Worm (Caenorhabditis elegans) whole organism, young adult: ENCODE data around the gene C18B2.4.

Experiments used
- B0019.2 ChIP-seq: fragments of 200-800 bp; sonication (Bioruptor generic); conservative IDR thresholded peaks from 2 replicates; pipeline ENCODE4 v1.3.6; 2022; ENCODE audit warnings: missing genetic modification reagents, missing genetic modification characterization, missing compliant biosample characterization
- B0035.1 ChIP-seq: sonication (generic microtip); optimal IDR thresholded peaks from 2 replicates; lab custom pipeline; 2016; ENCODE audit warnings: missing genetic modification characterization, mild to moderate bottlenecking, missing compliant biosample characterization, missing genotype, missing genetic modification reagents
- C06A6.2 ChIP-seq: fragments of 200-800 bp; sonication (Bioruptor generic); conservative IDR thresholded peaks from 2 replicates; pipeline ENCODE4 v1.3.6; 2022; ENCODE audit warnings: missing genetic modification characterization, missing compliant biosample characterization
- F33H1.4 ChIP-seq: fragments of 200-800 bp; sonication (Bioruptor generic); IDR thresholded peaks from 2 replicates; pipeline ENCODE4 v1.3.6; 2022; ENCODE audit warnings: missing genetic modification reagents, missing genetic modification characterization, missing compliant biosample characterization
- F37B4.10 ChIP-seq: fragments of 200-800 bp; sonication (Bioruptor generic); IDR thresholded peaks from 2 replicates; pipeline ENCODE4 v1.3.6; 2022; ENCODE audit warnings: missing genetic modification characterization, missing compliant biosample characterization
- F52B5.7 ChIP-seq: sonication (generic microtip); optimal IDR thresholded peaks from 2 replicates; lab custom pipeline; 2016; ENCODE audit warnings: mild to moderate bottlenecking, missing genetic modification characterization, missing compliant biosample characterization
- F57A8.1 ChIP-seq: fragments of 200-800 bp; sonication (Bioruptor generic); optimal IDR thresholded peaks from 2 replicates; lab custom pipeline; 2018; ENCODE audit warnings: mild to moderate bottlenecking, missing genetic modification characterization, moderate library complexity, missing compliant biosample characterization
- T07F8.4 ChIP-seq: sonication (generic microtip); optimal IDR thresholded peaks from 2 replicates; lab custom pipeline; 2016; ENCODE audit warnings: mild to moderate bottlenecking, missing genetic modification characterization, moderate library complexity, missing compliant biosample characterization
- T26A5.8 ChIP-seq: sonication (generic microtip); optimal IDR thresholded peaks from 2 replicates; lab custom pipeline; 2016; ENCODE audit warnings: missing genetic modification characterization, missing compliant biosample characterization
- Y56A3A.18 ChIP-seq: fragments of 200-800 bp; sonication (Bioruptor generic); IDR thresholded peaks from 2 replicates; pipeline ENCODE4 v1.3.6; 2022; ENCODE audit warnings: missing genetic modification reagents, missing genetic modification characterization, missing compliant biosample characterization
- Y67H2A.10 ChIP-seq: fragments of 200-800 bp; sonication (Bioruptor generic); conservative IDR thresholded peaks from 2 replicates; pipeline ENCODE4 v1.3.6; 2022; ENCODE audit warnings: missing genetic modification reagents, missing genetic modification characterization, missing compliant biosample characterization
- Y79H2A.3 ChIP-seq: fragments of 200-800 bp; sonication (Bioruptor generic); conservative IDR thresholded peaks from 2 replicates; pipeline ENCODE4 v1.3.6; 2022; ENCODE audit warnings: missing genetic modification reagents, missing genetic modification characterization, missing compliant biosample characterization
- ZK185.1 ChIP-seq: sonication (generic microtip); optimal IDR thresholded peaks from 2 replicates; lab custom pipeline; 2016; ENCODE audit warnings: mild to moderate bottlenecking, missing genetic modification characterization, missing compliant biosample characterization; ENCODE audit not compliant: poor library complexity, severe bottlenecking
- akir-1 ChIP-seq: fragments of 200-800 bp; sonication (Bioruptor generic); optimal IDR thresholded peaks from 2 replicates; lab custom pipeline; 2018; ENCODE audit warnings: mild to moderate bottlenecking, missing genetic modification characterization, moderate library complexity, missing compliant biosample characterization
- aptf-3 ChIP-seq: fragments of 200-800 bp; sonication (Bioruptor generic); IDR thresholded peaks from 2 replicates; pipeline ENCODE4 v1.3.6; 2022; ENCODE audit warnings: missing genetic modification characterization, missing compliant biosample characterization
- attf-3 ChIP-seq: fragments of 200-800 bp; sonication (Bioruptor generic); conservative IDR thresholded peaks from 2 replicates; pipeline ENCODE4 v1.3.6; 2022; ENCODE audit warnings: missing genetic modification reagents, missing genetic modification characterization, missing compliant biosample characterization
- cebp-2 ChIP-seq: fragments of 200-800 bp; sonication (Bioruptor generic); IDR thresholded peaks from 2 replicates; pipeline ENCODE4 v1.3.6; 2022; ENCODE audit warnings: missing genetic modification characterization, missing compliant biosample characterization
- chd-7 ChIP-seq: sonication (generic microtip); optimal IDR thresholded peaks from 2 replicates; lab custom pipeline; 2016; ENCODE audit warnings: mild to moderate bottlenecking, missing genetic modification characterization, moderate library complexity, missing compliant biosample characterization
- dox-1 ChIP-seq: fragments of 200-800 bp; sonication (Bioruptor generic); IDR thresholded peaks from 2 replicates; pipeline ENCODE4 v1.3.6; 2022; ENCODE audit warnings: missing genetic modification reagents, missing genetic modification characterization, missing compliant biosample characterization
- dpff-1 ChIP-seq: sonication (generic microtip); optimal IDR thresholded peaks from 2 replicates; lab custom pipeline; 2017; ENCODE audit warnings: mild to moderate bottlenecking, missing genetic modification characterization, missing compliant biosample characterization
- egrh-3 ChIP-seq: fragments of 200-800 bp; sonication (Bioruptor generic); IDR thresholded peaks from 2 replicates; pipeline ENCODE4 v1.3.6; 2022; ENCODE audit warnings: missing genetic modification reagents, missing genetic modification characterization, missing compliant biosample characterization
- hmg-1.2 ChIP-seq: fragments of 200-800 bp; sonication (Bioruptor generic); IDR thresholded peaks from 2 replicates; pipeline ENCODE4 v1.3.6; 2022; ENCODE audit warnings: missing genetic modification reagents, missing genetic modification characterization, missing compliant biosample characterization
- hrde-1 ChIP-seq: sonication (generic microtip); optimal IDR thresholded peaks from 2 replicates; lab custom pipeline; 2016; ENCODE audit warnings: missing genetic modification characterization, mild to moderate bottlenecking, missing compliant biosample characterization, moderate library complexity, missing genotype, missing genetic modification reagents, borderline replicate concordance
- lin-54 ChIP-seq: fragments of 200-800 bp; sonication (Bioruptor generic); optimal IDR thresholded peaks from 2 replicates; lab custom pipeline; 2018; ENCODE audit warnings: mild to moderate bottlenecking, missing genetic modification characterization, missing compliant biosample characterization
- lir-1 ChIP-seq: fragments of 200-800 bp; sonication (Bioruptor generic); conservative IDR thresholded peaks from 2 replicates; pipeline ENCODE4 v1.3.6; 2022; ENCODE audit warnings: missing genetic modification reagents, missing genetic modification characterization, missing compliant biosample characterization
- lsl-1 ChIP-seq: fragments of 200-800 bp; sonication (Bioruptor generic); optimal IDR thresholded peaks from 2 replicates; lab custom pipeline; 2018; ENCODE audit warnings: mild to moderate bottlenecking, missing genetic modification characterization, moderate library complexity, missing compliant biosample characterization
- lsy-27 ChIP-seq: sonication (generic microtip); optimal IDR thresholded peaks from 2 replicates; lab custom pipeline; 2017; ENCODE audit warnings: missing genetic modification characterization, mild to moderate bottlenecking, missing compliant biosample characterization, antibody characterized with exemption, missing genotype, borderline replicate concordance; ENCODE audit not compliant: insufficient read depth
- madf-10 ChIP-seq: sonication (generic microtip); optimal IDR thresholded peaks from 2 replicates; lab custom pipeline; 2016; ENCODE audit warnings: mild to moderate bottlenecking, missing genetic modification characterization, missing compliant biosample characterization
- madf-3 ChIP-seq: fragments of 200-800 bp; sonication (Bioruptor generic); IDR thresholded peaks from 2 replicates; pipeline ENCODE4 v1.3.6; 2022; ENCODE audit warnings: missing genetic modification reagents, missing genetic modification characterization, missing compliant biosample characterization
- mcd-1 ChIP-seq: fragments of 200-800 bp; sonication (Bioruptor generic); IDR thresholded peaks from 2 replicates; pipeline ENCODE4 v1.3.6; 2022; ENCODE audit warnings: missing genetic modification reagents, missing genetic modification characterization, missing compliant biosample characterization
- nhr-120 ChIP-seq: fragments of 200-800 bp; sonication (Bioruptor generic); IDR thresholded peaks from 2 replicates; pipeline ENCODE4 v1.3.6; 2022; ENCODE audit warnings: missing genetic modification characterization, missing compliant biosample characterization
- nhr-179 ChIP-seq: sonication (generic microtip); optimal IDR thresholded peaks from 2 replicates; lab custom pipeline; 2016; ENCODE audit warnings: mild to moderate bottlenecking, missing genetic modification characterization, missing compliant biosample characterization
- nhr-80 ChIP-seq: sonication (generic microtip); optimal IDR thresholded peaks from 2 replicates; lab custom pipeline; 2016; ENCODE audit warnings: missing genetic modification characterization, missing compliant biosample characterization
- nhr-90 ChIP-seq: sonication (generic microtip); optimal IDR thresholded peaks from 2 replicates; lab custom pipeline; 2016; ENCODE audit warnings: missing genotype, mild to moderate bottlenecking, missing genetic modification characterization, missing compliant biosample characterization
- pha-4 ChIP-seq: fragments of 150-350 bp; sonication (generic microtip); optimal IDR thresholded peaks from 2 replicates; lab custom pipeline; 2014; ENCODE audit warnings: missing biosample characterization, missing genetic modification reagents, missing genetic modification characterization
- snpc-1.1 ChIP-seq: sonication (generic microtip); optimal IDR thresholded peaks from 2 replicates; lab custom pipeline; 2017; ENCODE audit warnings: missing genetic modification characterization, mild to moderate bottlenecking, missing compliant biosample characterization, antibody characterized with exemption, moderate library complexity, missing genotype, missing genetic modification reagents; ENCODE audit not compliant: insufficient read depth
- snpc-3.4 ChIP-seq: sonication (generic microtip); optimal IDR thresholded peaks from 2 replicates; lab custom pipeline; 2017; ENCODE audit warnings: missing genetic modification characterization, mild to moderate bottlenecking, missing compliant biosample characterization, antibody characterized with exemption, moderate library complexity, missing genotype, missing genetic modification reagents
- snpc-4 ChIP-seq, 5 experiments: fragments of 150-350 bp in 1 of 5; sonication (generic microtip) in 4 of 5; optimal IDR thresholded peaks; 2 replicates each; lab custom pipeline; 2014 to 2018; ENCODE audit warnings: missing genetic modification characterization in 5 of 5, missing biosample characterization in 3 of 5, antibody characterized with exemption in 2 of 5, mild to moderate bottlenecking in 2 of 5, missing compliant biosample characterization in 2 of 5, missing genotype in 2 of 5, moderate library complexity in 2 of 5, missing genetic modification reagents in 1 of 5
- ztf-18 ChIP-seq: sonication (generic microtip); optimal IDR thresholded peaks from 2 replicates; lab custom pipeline; 2016; ENCODE audit warnings: missing genotype, mild to moderate bottlenecking, missing genetic modification characterization, missing compliant biosample characterization
- ztf-22 ChIP-seq: fragments of 200-800 bp; sonication (Bioruptor generic); optimal IDR thresholded peaks from 2 replicates; lab custom pipeline; 2018; ENCODE audit warnings: mild to moderate bottlenecking, missing genetic modification characterization, moderate library complexity, missing compliant biosample characterization
- ztf-28 ChIP-seq: fragments of 200-800 bp; sonication (Bioruptor generic); IDR thresholded peaks from 2 replicates; pipeline ENCODE4 v1.3.6; 2022; ENCODE audit warnings: missing genetic modification reagents, missing genetic modification characterization, missing compliant biosample characterization
- ztf-3 ChIP-seq: fragments of 200-800 bp; sonication (Bioruptor generic); optimal IDR thresholded peaks from 2 replicates; lab custom pipeline; 2018; ENCODE audit warnings: mild to moderate bottlenecking, missing genetic modification characterization, missing compliant biosample characterization
- ztf-6 ChIP-seq: fragments of 200-800 bp; sonication (Bioruptor generic); IDR thresholded peaks from 2 replicates; pipeline ENCODE4 v1.3.6; 2022; ENCODE audit warnings: missing genetic modification reagents, missing genetic modification characterization, missing compliant biosample characterization

Gene C18B2.4

ce11 chrX:3631550-3631949 is 26.0 kb upstream of the C18B2.4 start (continued):
- TF ChIP-seq snpc-4 (GFP tag; optimal IDR thresholded peaks at IDR 0.05; lab: Kevin White, UChicago) (no peak), snpc-4 (tag; optimal IDR thresholded peaks at IDR 0.05; lab: Kevin White, UChicago) (no peak), madf-3 (peak; percentile 39; the same call in 1 of the 2 replicates), dpff-1 (no peak), attf-3 (GFP tag; lab: Robert Waterston, UW) (0 out of 2 replicates have a peak, but pooled peaks have one; percentile 39), T26A5.8 (no peak), C06A6.2 (GFP tag; lab: Robert Waterston, UW) (0 out of 2 replicates have a peak, but pooled peaks have one; percentile 24), nhr-120 (GFP tag; lab: Robert Waterston, UW) (0 out of 2 replicates have a peak, but pooled peaks have one; percentile 33), F37B4.10 (GFP tag; lab: Robert Waterston, UW) (peak; percentile 97), lsl-1 (GFP tag; lab: Kevin White, UChicago) (no peak), aptf-3 (peak; percentile 90), ztf-22 (GFP tag; lab: Kevin White, UChicago) (no peak)

ce11 chrX:3630090-3630489 is 24.5 kb upstream of the C18B2.4 start:
- TF ChIP-seq madf-10 (tag; lab: Kevin White, UChicago) (no peak), dox-1 (GFP tag; lab: Robert Waterston, UW) (no peak), ztf-28 (GFP tag; lab: Robert Waterston, UW) (no peak), lir-1 (GFP tag; lab: Robert Waterston, UW) (no peak), F33H1.4 (GFP tag; lab: Robert Waterston, UW) (no peak), lsy-27 (no peak), lin-54 (GFP tag; lab: Kevin White, UChicago) (no peak), pha-4 (tag; lab: Kevin White, UChicago) (no peak), F37B4.10 (GFP tag; lab: Robert Waterston, UW) (no peak), F52B5.7 (tag; lab: Kevin White, UChicago) (no peak), Y56A3A.18 (GFP tag; lab: Robert Waterston, UW) (no peak), ztf-3 (GFP tag; lab: Kevin White, UChicago) (no peak), chd-7 (tag; lab: Kevin White, UChicago) (no peak), nhr-179 (tag; lab: Kevin White, UChicago) (no peak), nhr-80 (tag; lab: Kevin White, UChicago) (no peak), egrh-3 (GFP tag; lab: Robert Waterston, UW) (no peak), ztf-18 (no peak), cebp-2 (GFP tag; lab: Robert Waterston, UW) (no peak), F57A8.1 (GFP tag; lab: Kevin White, UChicago) (no peak), nhr-90 (tag; lab: Kevin White, UChicago) (no peak)
- TF ChIP-seq, all 124 proteins: peak for 0

ce11 chrX:3628016-3628415 is 22.5 kb upstream of the C18B2.4 start, which contains the start of gene vep-2:
TSS of gene vep-2 (plus strand) at chrX:3628316.
- no peak for TF ChIP-seq mcd-1 (GFP tag; lab: Robert Waterston, UW)
- no peak for TF ChIP-seq hrde-1
- TF ChIP-seq F33H1.4 (GFP tag; lab: Robert Waterston, UW), result no peak
- TF ChIP-seq aptf-3, result no peak
- no peak for TF ChIP-seq hmg-1.2 (GFP tag; lab: Robert Waterston, UW)
- no peak for TF ChIP-seq F37B4.10 (GFP tag; lab: Robert Waterston, UW)

- no peak for TF ChIP-seq attf-3 (GFP tag; lab: Robert Waterston, UW)
- TF ChIP-seq snpc-3.4, result no peak
- no peak for TF ChIP-seq snpc-1.1 (tag; lab: Kevin White, UChicago)
- TF ChIP-seq B0019.2 (GFP tag; lab: Robert Waterston, UW), result no peak
- no peak for TF ChIP-seq ztf-6 (GFP tag; lab: Robert Waterston, UW)
- no peak for TF ChIP-seq Y67H2A.10 (GFP tag; lab: Robert Waterston, UW)
- TF ChIP-seq egrh-3 (GFP tag; lab: Robert Waterston, UW), result no peak
- TF ChIP-seq madf-3, result no peak
- TF ChIP-seq F57A8.1 (GFP tag; lab: Kevin White, UChicago), result no peak
- TF ChIP-seq Y79H2A.3 (GFP tag; lab: Robert Waterston, UW), result no peak
- TF ChIP-seq ztf-3 (GFP tag; lab: Kevin White, UChicago), result no peak
- no peak for TF ChIP-seq ZK185.1 (tag; lab: Kevin White, UChicago)
- no peak for TF ChIP-seq akir-1
- no peak for TF ChIP-seq T07F8.4 (tag; lab: Kevin White, UChicago)
- TF ChIP-seq B0035.1 (tag; lab: Kevin White, UChicago), result no peak
Measured at ce11 chrX:3625599-3625998, 20.1 kb upstream of the C18B2.4 start.
